Worm (Caenorhabditis elegans) whole organism, dauer: ENCODE data around the gene nhr-120.

Source experiments
- unc-62 ChIP-seq: sonication (generic microtip); optimal IDR thresholded peaks from 2 replicates; lab custom pipeline; 2017; ENCODE audit warnings: missing biosample characterization, missing genetic modification reagents, missing genetic modification characterization

Gene nhr-120

ce11 chrX:6656770-6657169 lies 16.4 kb upstream of the nhr-120 start:
- TF ChIP-seq unc-62 (GFP tag; lab: Kevin White, UChicago) = no peak

ce11 chrX:6656251-6656650 lies 15.8 kb upstream of the nhr-120 start:
- no peak for TF ChIP-seq unc-62 (GFP tag; lab: Kevin White, UChicago)

ce11 chrX:6655163-6655562 lies 14.7 kb upstream of the nhr-120 start, which contains the start of gene nhr-173:
Gene nhr-173 (plus strand): TSS chrX:6655528.
- no peak for TF ChIP-seq unc-62 (GFP tag; lab: Kevin White, UChicago)

- no peak for TF ChIP-seq unc-62 (GFP tag; lab: Kevin White, UChicago)
These were observed 13.7 kb upstream of the nhr-120 start for ce11 chrX:6654139-6654538.

- TF ChIP-seq unc-62 (GFP tag; lab: Kevin White, UChicago) = no peak
These were observed 12.8 kb upstream of the nhr-120 start for ce11 chrX:6653173-6653572.

ce11 chrX:6649573-6649972 lies 9.2 kb upstream of the nhr-120 start:
- TF ChIP-seq unc-62 (GFP tag; lab: Kevin White, UChicago) = no peak

- TF ChIP-seq unc-62 (GFP tag; lab: Kevin White, UChicago) = no peak
These were observed 6.1 kb upstream of the nhr-120 start for ce11 chrX:6646387-6647061.

- no peak for TF ChIP-seq unc-62 (GFP tag; lab: Kevin White, UChicago)
These were observed 4.7 kb upstream of the nhr-120 start, which contains the start of gene C56E10.3 for ce11 chrX:6644971-6645704. Gene C56E10.3 (plus strand): TSS chrX:6645654.

ce11 chrX:6642798-6643197 lies 2.4 kb upstream of the nhr-120 start:
- no peak for TF ChIP-seq unc-62 (GFP tag; lab: Kevin White, UChicago)

ce11 chrX:6641509-6641908 lies 1.1 kb upstream of the nhr-120 start:
- TF ChIP-seq unc-62 (GFP tag; lab: Kevin White, UChicago) = no peak

ce11 chrX:6638985-6639573 lies 1.3 kb downstream of the nhr-120 start:
- no peak for TF ChIP-seq unc-62 (GFP tag; lab: Kevin White, UChicago)

- no peak for TF ChIP-seq unc-62 (GFP tag; lab: Kevin White, UChicago)
These were observed 2.5 kb downstream of the nhr-120 start for ce11 chrX:6637933-6638332.

ce11 chrX:6635173-6635572 lies 5.2 kb downstream of the nhr-120 start, which contains the start of gene aexr-1:
Gene aexr-1 (minus strand): TSS chrX:6635273.
- TF ChIP-seq unc-62 (GFP tag; lab: Kevin White, UChicago) = no peak

- TF ChIP-seq unc-62 (GFP tag; lab: Kevin White, UChicago) = no peak
These were observed 9.0 kb downstream of the nhr-120 start, which contains the start of gene aexr-2 for ce11 chrX:6631437-6631836. Gene aexr-2 (minus strand): TSS chrX:6631537.

- TF ChIP-seq unc-62 (GFP tag; lab: Kevin White, UChicago) = no peak
These were observed 9.8 kb downstream of the nhr-120 start for ce11 chrX:6630645-6631044.

- no peak for TF ChIP-seq unc-62 (GFP tag; lab: Kevin White, UChicago)
These were observed 15.1 kb downstream of the nhr-120 start for ce11 chrX:6625275-6625674.
